Fruit fly (Drosophila melanogaster) whole organism, pupa: ENCODE measurements around the gene PGRP-SA.

ENCODE experiments used
- CG10348 ChIP-seq: fragments of 200-800 bp; sonication (Bioruptor generic); IDR thresholded peaks from 2 replicates; pipeline ENCODE4 v1.3.6; 2022; ENCODE audit warnings: missing biosample characterization, missing genetic modification characterization
- CG12605 ChIP-seq: fragments of 200-800 bp; sonication (Bioruptor generic); IDR thresholded peaks from 2 replicates; pipeline ENCODE4 v1.3.6; 2022; ENCODE audit warnings: missing biosample characterization, missing genetic modification characterization
- CG13204 ChIP-seq: fragments of 200-800 bp; sonication (Bioruptor generic); optimal IDR thresholded peaks from 2 replicates; lab custom pipeline; 2018; ENCODE audit warnings: missing biosample characterization, mild to moderate bottlenecking, missing genetic modification characterization, moderate library complexity
- CG14655 ChIP-seq: fragments of 200-800 bp; sonication (Bioruptor generic); optimal IDR thresholded peaks from 3 replicates; lab custom pipeline; 2017; ENCODE audit warnings: mild to moderate bottlenecking, missing biosample characterization, missing genetic modification reagents, missing genetic modification characterization
- CG15710 ChIP-seq: fragments of 200-800 bp; sonication (Bioruptor generic); optimal IDR thresholded peaks from 2 replicates; lab custom pipeline; 2018; ENCODE audit warnings: missing biosample characterization, mild to moderate bottlenecking, missing genetic modification characterization, moderate library complexity
- CG17806 ChIP-seq: fragments of 200-800 bp; sonication (Bioruptor generic); optimal IDR thresholded peaks from 2 replicates; lab custom pipeline; 2018; ENCODE audit warnings: missing biosample characterization, mild to moderate bottlenecking, missing genetic modification characterization, moderate library complexity
- CG32121 ChIP-seq: fragments of 200-800 bp; sonication (Bioruptor generic); IDR thresholded peaks from 2 replicates; pipeline ENCODE4 v1.3.6; 2022; ENCODE audit warnings: missing biosample characterization, missing genetic modification characterization
- CG34367 ChIP-seq: fragments of 200-800 bp; sonication (Bioruptor generic); optimal IDR thresholded peaks from 2 replicates; lab custom pipeline; 2018; ENCODE audit warnings: missing biosample characterization, mild to moderate bottlenecking, missing genetic modification characterization
- CG4496 ChIP-seq: fragments of 200-800 bp; sonication (Bioruptor generic); IDR thresholded peaks from 3 replicates; pipeline ENCODE4 v1.3.6; 2022; ENCODE audit warnings: missing biosample characterization, missing genetic modification characterization
- CG8159 ChIP-seq: fragments of 200-800 bp; sonication (Bioruptor generic); optimal IDR thresholded peaks from 3 replicates; lab custom pipeline; 2018; ENCODE audit warnings: missing biosample characterization, mild to moderate bottlenecking, missing genetic modification characterization, moderate library complexity
- CG8301 ChIP-seq: fragments of 200-800 bp; sonication (Bioruptor generic); optimal IDR thresholded peaks from 2 replicates; lab custom pipeline; 2018; ENCODE audit warnings: missing biosample characterization, mild to moderate bottlenecking, missing genetic modification characterization
- CG9948 ChIP-seq: fragments of 200-800 bp; sonication (Bioruptor generic); optimal IDR thresholded peaks from 2 replicates; lab custom pipeline; 2018; ENCODE audit warnings: missing biosample characterization, mild to moderate bottlenecking, missing genetic modification characterization, moderate library complexity
- D1 ChIP-seq: fragments of 200-800 bp; sonication (Bioruptor generic); optimal IDR thresholded peaks from 2 replicates; lab custom pipeline; 2018; ENCODE audit warnings: missing biosample characterization, mild to moderate bottlenecking, missing genetic modification characterization, moderate library complexity
- EcR ChIP-seq: fragments of 200-800 bp; sonication (Bioruptor generic); optimal IDR thresholded peaks from 3 replicates; lab custom pipeline; 2019; ENCODE audit warnings: missing biosample characterization, missing genetic modification characterization, mild to moderate bottlenecking, moderate library complexity, missing genetic modification reagents
- Ets98B ChIP-seq: fragments of 200-800 bp; sonication (Bioruptor generic); IDR thresholded peaks from 2 replicates; pipeline ENCODE4 v1.3.6; 2022; ENCODE audit warnings: missing biosample characterization, missing genetic modification characterization
- Pif1A ChIP-seq: fragments of 200-800 bp; sonication (Bioruptor generic); optimal IDR thresholded peaks from 3 replicates; lab custom pipeline; 2016; ENCODE audit warnings: missing biosample characterization, missing genetic modification characterization
- Pif1B ChIP-seq: fragments of 200-800 bp; sonication (Bioruptor generic); optimal IDR thresholded peaks from 3 replicates; lab custom pipeline; 2016; ENCODE audit warnings: missing biosample characterization, missing genetic modification characterization
- Snoo ChIP-seq: fragments of 200-800 bp; sonication (Bioruptor generic); optimal IDR thresholded peaks from 3 replicates; lab custom pipeline; 2017; ENCODE audit warnings: missing biosample characterization, mild to moderate bottlenecking, missing genetic modification characterization, inconsistent platforms
- fd96Ca ChIP-seq: fragments of 200-800 bp; sonication (Bioruptor generic); IDR thresholded peaks from 3 replicates; pipeline ENCODE4 v1.3.6; 2022; ENCODE audit warnings: missing biosample characterization, missing genetic modification characterization
- gl ChIP-seq: fragments of 200-800 bp; sonication (Bioruptor generic); optimal IDR thresholded peaks from 2 replicates; lab custom pipeline; 2018; ENCODE audit warnings: missing biosample characterization, mild to moderate bottlenecking, missing genetic modification characterization
- rn ChIP-seq: fragments of 200-800 bp; sonication (Bioruptor generic); IDR thresholded peaks from 2 replicates; pipeline ENCODE4 v1.3.6; 2022; ENCODE audit warnings: missing biosample characterization, missing genetic modification characterization

PGRP-SA gene

dm6 chrX:11559728-11560724 is 1.4 kb upstream of the PGRP-SA start:
- peak; percentile 41 for TF ChIP-seq Ets98B (GFP tag; lab: Robert Waterston, UW)
- TF ChIP-seq CG15710 (tag; lab: Kevin White, UChicago), result peak; percentile 88
- TF ChIP-seq Pif1A (GFP tag; lab: Kevin White, UChicago), result peak; percentile 54
- peak; percentile 80 for TF ChIP-seq CG17806 (tag; lab: Kevin White, UChicago)
- TF ChIP-seq CG8301 (tag; lab: Kevin White, UChicago), result peak; percentile 80
- peak; percentile 72 for TF ChIP-seq CG32121
- peak; percentile 49; the same call in 1 of the 2 replicates for TF ChIP-seq rn (GFP tag; lab: Robert Waterston, UW)
- TF ChIP-seq CG14655 (GFP tag; lab: Kevin White, UChicago), result peak; percentile 87
- TF ChIP-seq CG13204 (GFP tag; lab: Kevin White, UChicago), result peak; percentile 50
- peak; percentile 43; the same call in 1 of the 2 replicates for TF ChIP-seq CG10348
- peak; percentile 47 for TF ChIP-seq gl (tag; lab: Kevin White, UChicago)
- peak; percentile 22; the same call in 1 of the 3 replicates for TF ChIP-seq fd96Ca (GFP tag; lab: Robert Waterston, UW)
- TF ChIP-seq EcR (GFP tag; lab: Kevin White, UChicago), result peak; percentile 34
- TF ChIP-seq CG9948, result peak; percentile 83
- peak; percentile 56; the same call in 2 of the 3 replicates for TF ChIP-seq CG4496 (GFP tag; lab: Robert Waterston, UW)
- peak; percentile 74 for TF ChIP-seq Snoo
- TF ChIP-seq CG34367, result peak; percentile 73
- TF ChIP-seq Pif1B (GFP tag; lab: Kevin White, UChicago), result peak; percentile 53
- peak; percentile 36 for TF ChIP-seq CG12605 (GFP tag; lab: Robert Waterston, UW)
- peak; percentile 90 for TF ChIP-seq CG8159 (tag; lab: Kevin White, UChicago)
- no peak for TF ChIP-seq D1 (tag; lab: Kevin White, UChicago)

- TF ChIP-seq Snoo (peak; percentile 30), CG4496 (GFP tag; lab: Robert Waterston, UW) (peak; percentile 35; the same call in 1 of the 3 replicates), CG15710 (tag; lab: Kevin White, UChicago) (peak; percentile 34), EcR (GFP tag; lab: Kevin White, UChicago) (peak; percentile 13), CG12605 (GFP tag; lab: Robert Waterston, UW) (peak; percentile 52), gl (tag; lab: Kevin White, UChicago) (peak; percentile 16), CG8159 (tag; lab: Kevin White, UChicago) (peak; percentile 29), CG8301 (tag; lab: Kevin White, UChicago) (peak; percentile 28), CG32121 (no peak), rn (GFP tag; lab: Robert Waterston, UW) (no peak)
These were observed 8.7 kb downstream of the PGRP-SA start, which contains the start of the genes Polr2A and CG11699 for dm6 chrX:11569956-11570695. Gene Polr2A (minus strand): TSS chrX:11570326. Gene CG11699 (plus strand): TSS chrX:11570621.

DNA sequence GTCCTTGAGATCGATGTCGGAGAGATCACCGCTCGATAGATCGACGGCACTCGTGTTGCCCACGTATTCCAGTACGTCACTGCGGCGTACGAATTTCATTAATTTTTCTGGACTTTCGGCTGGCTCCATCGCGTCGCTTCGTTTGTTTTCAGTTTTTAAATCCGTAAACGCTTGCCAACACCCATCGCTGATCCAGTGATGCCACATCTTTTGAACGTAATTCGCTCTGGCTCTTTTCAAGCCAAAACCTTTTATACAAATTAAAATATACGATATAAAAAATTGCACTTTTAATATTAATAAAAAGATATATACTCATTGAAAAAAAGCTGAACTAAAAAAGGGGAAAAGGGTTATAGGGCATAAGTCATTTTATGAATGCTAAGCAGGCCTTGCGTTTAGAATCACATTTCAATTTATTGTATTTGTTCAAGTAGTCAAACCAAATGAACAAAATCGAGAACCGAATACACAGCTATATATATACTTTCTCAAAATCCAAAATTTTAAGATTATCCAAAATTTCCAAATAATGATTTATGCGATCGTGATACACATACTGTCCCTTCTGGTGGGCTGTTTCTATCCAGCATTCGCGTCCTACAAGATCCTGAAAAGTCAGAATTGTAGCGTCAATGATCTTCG is 10.9 kb downstream of the PGRP-SA start, which contains the start of the genes Kmn1 and Reepl1:
TSS of gene Kmn1 (minus strand) at position 173 of the 645 bp plus-strand sequence.
TSS of gene Reepl1 (plus strand) at position 438 of the 645 bp plus-strand sequence.
- TF ChIP-seq Ets98B (GFP tag; lab: Robert Waterston, UW), result no peak
- TF ChIP-seq CG15710 (tag; lab: Kevin White, UChicago), result no peak
- no peak for TF ChIP-seq CG14655 (GFP tag; lab: Kevin White, UChicago)
- no peak for TF ChIP-seq CG13204 (GFP tag; lab: Kevin White, UChicago)
- TF ChIP-seq CG34367, result no peak
- TF ChIP-seq rn (GFP tag; lab: Robert Waterston, UW), result no peak
- no peak for TF ChIP-seq CG8301 (tag; lab: Kevin White, UChicago)
- TF ChIP-seq Pif1A (GFP tag; lab: Kevin White, UChicago), result no peak
- no peak for TF ChIP-seq CG8159 (tag; lab: Kevin White, UChicago)

DNA sequence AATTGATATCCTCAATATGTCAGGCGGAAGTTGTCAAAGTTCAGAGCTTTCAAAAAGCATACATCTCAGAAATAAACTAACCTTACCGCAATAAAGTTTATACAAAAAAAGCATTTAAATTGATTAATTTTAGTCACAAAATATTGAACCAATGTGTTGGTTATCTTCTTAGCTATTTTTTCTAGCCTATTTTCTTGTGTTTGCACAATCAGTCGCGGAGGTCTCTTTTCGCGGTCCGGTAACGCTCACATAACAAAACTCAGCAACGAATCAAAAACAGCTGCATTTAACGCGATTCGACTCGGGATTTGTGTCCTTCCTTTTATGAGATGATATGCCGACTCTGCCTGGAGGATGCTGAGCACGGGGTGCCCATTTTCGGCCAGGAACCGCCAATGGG is 12.1 kb downstream of the PGRP-SA start, which contains the start of gene CG11696:
TSS of gene CG11696 (plus strand) at position 203 of the 400 bp plus-strand sequence.
- TF ChIP-seq CG8301 (tag; lab: Kevin White, UChicago) (no peak), Pif1B (GFP tag; lab: Kevin White, UChicago) (no peak), CG8159 (tag; lab: Kevin White, UChicago) (no peak), Ets98B (GFP tag; lab: Robert Waterston, UW) (no peak), gl (tag; lab: Kevin White, UChicago) (no peak), rn (GFP tag; lab: Robert Waterston, UW) (no peak), CG10348 (no peak), D1 (tag; lab: Kevin White, UChicago) (no peak), Pif1A (GFP tag; lab: Kevin White, UChicago) (no peak)
